Worm (Caenorhabditis elegans) whole organism, L3 larva: ENCODE results near the gene nhr-237.

Experiments
- R02D3.7 ChIP-seq: fragments of 150-350 bp; optimal IDR thresholded peaks from 2 replicates; lab custom pipeline; 2014; ENCODE audit warnings: missing biosample characterization, missing genetic modification characterization
- ZK546.5 ChIP-seq: sonication (generic microtip); optimal IDR thresholded peaks from 2 replicates; lab custom pipeline; 2017; ENCODE audit warnings: missing biosample characterization, missing genetic modification characterization
- aly-2 ChIP-seq: fragments of 150-350 bp; optimal IDR thresholded peaks from 2 replicates; lab custom pipeline; 2014; ENCODE audit warnings: missing biosample characterization, missing genetic modification characterization
- ama-1 ChIP-seq: fragments of 150-350 bp; optimal IDR thresholded peaks from 2 replicates; lab custom pipeline; 2018
- ceh-16 ChIP-seq: sonication (generic microtip); optimal IDR thresholded peaks from 2 replicates; lab custom pipeline; 2017; ENCODE audit warnings: missing biosample characterization, missing genetic modification characterization
- ceh-28 ChIP-seq: fragments of 150-350 bp; optimal IDR thresholded peaks from 2 replicates; lab custom pipeline; 2014; ENCODE audit warnings: missing biosample characterization, missing genetic modification reagents, missing genetic modification characterization
- daf-12 ChIP-seq: fragments of 150-350 bp; optimal IDR thresholded peaks from 2 replicates; lab custom pipeline; 2014; ENCODE audit warnings: missing biosample characterization, missing genetic modification reagents, missing genetic modification characterization
- egl-27 ChIP-seq: sonication (generic microtip); optimal IDR thresholded peaks from 4 replicates; lab custom pipeline; 2017; ENCODE audit warnings: missing biosample characterization, missing genetic modification reagents, missing genetic modification characterization
- egl-5 ChIP-seq: fragments of 150-350 bp; optimal IDR thresholded peaks from 2 replicates; lab custom pipeline; 2017; ENCODE audit warnings: missing biosample characterization, missing genetic modification reagents, missing genetic modification characterization, inconsistent platforms
- elt-1 ChIP-seq: fragments of 150-350 bp; optimal IDR thresholded peaks from 2 replicates; lab custom pipeline; 2014; ENCODE audit warnings: missing biosample characterization, missing genetic modification characterization
- elt-2 ChIP-seq: sonication (generic microtip); optimal IDR thresholded peaks from 2 replicates; lab custom pipeline; 2016; ENCODE audit warnings: missing genetic modification reagents, mild to moderate bottlenecking, missing genetic modification characterization, missing compliant biosample characterization
- elt-3 ChIP-seq, 3 experiments: fragments of 150-350 bp in 1 of 3; sonication (generic microtip) in 2 of 3; optimal IDR thresholded peaks; 2 replicates in 2 of 3; 4 replicates in 1 of 3; lab custom pipeline; 2014 to 2017; ENCODE audit warnings: missing biosample characterization in 3 of 3, missing genetic modification characterization in 3 of 3
- eor-1 ChIP-seq, 2 experiments: fragments of 150-350 bp; optimal IDR thresholded peaks; 2 replicates each; lab custom pipeline; 2014 to 2018; ENCODE audit warnings: missing biosample characterization in 2 of 2, missing genetic modification characterization in 2 of 2
- fkh-2 ChIP-seq: fragments of 150-350 bp; optimal IDR thresholded peaks from 2 replicates; lab custom pipeline; 2014; ENCODE audit warnings: missing biosample characterization, missing genetic modification reagents, missing genetic modification characterization
- fos-1 ChIP-seq: fragments of 150-350 bp; optimal IDR thresholded peaks from 2 replicates; lab custom pipeline; 2014; ENCODE audit warnings: missing biosample characterization, missing genetic modification characterization
- hmg-11 ChIP-seq: sonication (generic microtip); optimal IDR thresholded peaks from 2 replicates; lab custom pipeline; 2016; ENCODE audit warnings: missing genetic modification characterization, missing compliant biosample characterization
- jun-1 ChIP-seq: fragments of 150-350 bp; optimal IDR thresholded peaks from 2 replicates; lab custom pipeline; 2014; ENCODE audit warnings: missing biosample characterization, missing genetic modification reagents, missing genetic modification characterization
- lin-15B ChIP-seq: fragments of 150-350 bp; optimal IDR thresholded peaks from 2 replicates; lab custom pipeline; 2014; ENCODE audit warnings: missing biosample characterization, missing genetic modification characterization
- lin-39 ChIP-seq: fragments of 150-350 bp; optimal IDR thresholded peaks from 2 replicates; lab custom pipeline; 2018; ENCODE audit warnings: missing biosample characterization, missing genetic modification reagents, missing genetic modification characterization
- nfya-1 ChIP-seq: sonication (generic microtip); optimal IDR thresholded peaks from 2 replicates; lab custom pipeline; 2017; ENCODE audit warnings: missing genetic modification characterization, mild to moderate bottlenecking, missing compliant biosample characterization, antibody characterized with exemption, moderate library complexity; ENCODE audit not compliant: insufficient read depth
- nhr-12 ChIP-seq: fragments of 150-350 bp; optimal IDR thresholded peaks from 2 replicates; lab custom pipeline; 2014; ENCODE audit warnings: missing biosample characterization, missing genetic modification characterization
- nhr-23 ChIP-seq: fragments of 150-350 bp; optimal IDR thresholded peaks from 2 replicates; lab custom pipeline; 2014; ENCODE audit warnings: missing biosample characterization, missing genetic modification reagents, missing genetic modification characterization
- nhr-25 ChIP-seq: sonication (generic microtip); optimal IDR thresholded peaks from 2 replicates; lab custom pipeline; 2017; ENCODE audit warnings: missing biosample characterization, missing genetic modification characterization
- nhr-43 ChIP-seq: sonication (generic microtip); optimal IDR thresholded peaks from 2 replicates; lab custom pipeline; 2016; ENCODE audit warnings: mild to moderate bottlenecking, missing genetic modification characterization, missing compliant biosample characterization; ENCODE audit not compliant: poor library complexity, severe bottlenecking
- nhr-76 ChIP-seq: fragments of 150-350 bp; sonication (generic microtip); optimal IDR thresholded peaks from 5 replicates; lab custom pipeline; 2014; ENCODE audit warnings: missing biosample characterization, missing genetic modification characterization
- nhr-77 ChIP-seq: fragments of 150-350 bp; optimal IDR thresholded peaks from 2 replicates; lab custom pipeline; 2014; ENCODE audit warnings: missing biosample characterization, missing genetic modification characterization
- pha-4 ChIP-seq: fragments of 150-350 bp; optimal IDR thresholded peaks from 2 replicates; lab custom pipeline; 2014; ENCODE audit warnings: missing biosample characterization, missing genetic modification reagents, missing genetic modification characterization
- pqm-1 ChIP-seq: fragments of 150-350 bp; optimal IDR thresholded peaks from 2 replicates; lab custom pipeline; 2017; ENCODE audit warnings: missing biosample characterization, missing genetic modification characterization, inconsistent platforms
- skn-1 ChIP-seq: fragments of 150-350 bp; optimal IDR thresholded peaks from 2 replicates; lab custom pipeline; 2014; ENCODE audit warnings: missing biosample characterization, missing genetic modification characterization
- tbx-2 ChIP-seq: sonication (generic microtip); optimal IDR thresholded peaks from 2 replicates; lab custom pipeline; 2016; ENCODE audit warnings: mild to moderate bottlenecking, missing genetic modification characterization, missing compliant biosample characterization
- unc-62 ChIP-seq: fragments of 150-350 bp; sonication (generic microtip); optimal IDR thresholded peaks from 4 replicates; lab custom pipeline; 2014; ENCODE audit warnings: missing biosample characterization, missing genetic modification reagents, missing genetic modification characterization

nhr-237 gene

ce11 chrV:1624340-1624739 is 2.3 kb downstream of the nhr-237 start, which contains the start of gene nhr-110:
nhr-110 (minus strand) TSS chrV:1624440.
- TF ChIP-seq hmg-11 (tag; lab: Kevin White, UChicago) (no peak), pha-4 (tag; lab: Kevin White, UChicago) (peak; percentile 11), ZK546.5 (tag; lab: Kevin White, UChicago) (peak; percentile 35)

- TF ChIP-seq ama-1 (lab: Kevin White, UChicago) (no peak), daf-12 (no peak), nhr-77 (no peak), egl-5 (tag; lab: Kevin White, UChicago) (no peak), ZK546.5 (tag; lab: Kevin White, UChicago) (peak; percentile 31), nhr-23 (tag; lab: Kevin White, UChicago) (no peak), fos-1 (no peak), unc-62 (GFP tag; lab: Kevin White, UChicago) (no peak)
Observed at ce11 chrV:1623429-1623828, 3.2 kb downstream of the nhr-237 start.

ce11 chrV:1621494-1621893 is 5.1 kb downstream of the nhr-237 start, which contains the start of gene nhr-117:
nhr-117 (minus strand) TSS chrV:1621520.
- peak; percentile 2 for TF ChIP-seq ZK546.5 (tag; lab: Kevin White, UChicago)
- TF ChIP-seq elt-2 = peak; percentile 43
- no peak for TF ChIP-seq daf-12
- TF ChIP-seq pha-4 (tag; lab: Kevin White, UChicago) = peak; percentile 82

- no peak for TF ChIP-seq aly-2 (tag; lab: Kevin White, UChicago)
- TF ChIP-seq fos-1 = no peak
- TF ChIP-seq tbx-2 (tag; lab: Kevin White, UChicago) = no peak
- no peak for TF ChIP-seq R02D3.7 (tag; lab: Kevin White, UChicago)
- TF ChIP-seq egl-27 = no peak
- no peak for TF ChIP-seq pqm-1 (tag; lab: Kevin White, UChicago)
- TF ChIP-seq ceh-28 (tag; lab: Kevin White, UChicago) = no peak
- no peak for TF ChIP-seq nhr-12 (tag; lab: Kevin White, UChicago)
- TF ChIP-seq fkh-2 = no peak
- no peak for TF ChIP-seq elt-3 (tag; optimal IDR thresholded peaks at IDR 0.05; lab: Kevin White, UChicago)
Observed at ce11 chrV:1620537-1620936, 6.1 kb downstream of the nhr-237 start.

- TF ChIP-seq ZK546.5 (tag; lab: Kevin White, UChicago) (peak; percentile 67), nfya-1 (no peak), fos-1 (no peak)
Observed at ce11 chrV:1618760-1619159, 7.9 kb downstream of the nhr-237 start, which contains the start of gene nhr-179. nhr-179 (minus strand) TSS chrV:1618860.

ce11 chrV:1614726-1615125 is 11.9 kb downstream of the nhr-237 start, which contains the start of gene srbc-41:
srbc-41 (minus strand) TSS chrV:1614826.
- TF ChIP-seq pqm-1 (tag; lab: Kevin White, UChicago) = no peak
- TF ChIP-seq, all 47 proteins: peak for 0

ce11 chrV:1611570-1611969 is 15.1 kb downstream of the nhr-237 start:
- TF ChIP-seq lin-39 (tag; lab: Kevin White, UChicago) (no peak), nhr-12 (tag; lab: Kevin White, UChicago) (no peak), lin-15B (tag; lab: Kevin White, UChicago) (no peak), skn-1 (no peak), nhr-43 (tag; lab: Kevin White, UChicago) (no peak), ama-1 (lab: Kevin White, UChicago) (no peak), pqm-1 (tag; lab: Kevin White, UChicago) (no peak), ceh-16 (tag; lab: Kevin White, UChicago) (no peak), nhr-76 (no peak), nfya-1 (no peak), jun-1 (tag; lab: Kevin White, UChicago) (no peak), nhr-23 (tag; lab: Kevin White, UChicago) (no peak), elt-1 (tag; lab: Kevin White, UChicago) (no peak), eor-1 (tag; optimal IDR thresholded peaks at IDR 0.05; lab: Kevin White, UChicago) (no peak), nhr-25 (tag; lab: Kevin White, UChicago) (no peak), egl-27 (no peak), fkh-2 (no peak)
